Worm (Caenorhabditis elegans) whole organism, L2 larva: Measurements from ENCODE around the gene kbp-3.

Source experiments
- C34F6.9 ChIP-seq: fragments of 150-350 bp; optimal IDR thresholded peaks from 2 replicates; lab custom pipeline; 2014; ENCODE audit warnings: missing biosample characterization, missing genetic modification characterization
- F13H6.1 ChIP-seq: sonication (generic microtip); optimal IDR thresholded peaks from 2 replicates; lab custom pipeline; 2016; ENCODE audit warnings: missing genetic modification characterization, missing compliant biosample characterization
- R02D3.7 ChIP-seq: fragments of 150-350 bp; optimal IDR thresholded peaks from 2 replicates; lab custom pipeline; 2014; ENCODE audit warnings: missing biosample characterization, missing genetic modification characterization
- Y55F3AM.14 ChIP-seq: fragments of 200-800 bp; sonication (Bioruptor generic); optimal IDR thresholded peaks from 2 replicates; lab custom pipeline; 2018; ENCODE audit warnings: mild to moderate bottlenecking, missing genetic modification characterization, missing compliant biosample characterization
- alr-1 ChIP-seq: fragments of 150-350 bp; optimal IDR thresholded peaks from 2 replicates; lab custom pipeline; 2014; ENCODE audit warnings: missing biosample characterization, missing genetic modification characterization
- ama-1 ChIP-seq: fragments of 150-350 bp; optimal IDR thresholded peaks from 2 replicates; lab custom pipeline; 2018; ENCODE audit warnings: inconsistent platforms
- blmp-1 ChIP-seq: sonication (generic microtip); optimal IDR thresholded peaks from 2 replicates; lab custom pipeline; 2017; ENCODE audit warnings: missing genetic modification characterization, mild to moderate bottlenecking, missing compliant biosample characterization, antibody characterized with exemption, moderate library complexity; ENCODE audit not compliant: insufficient read depth
- ceh-16 ChIP-seq: fragments of 150-350 bp; optimal IDR thresholded peaks from 2 replicates; lab custom pipeline; 2014; ENCODE audit warnings: missing biosample characterization, missing genetic modification characterization
- crh-2 ChIP-seq: sonication (generic microtip); optimal IDR thresholded peaks from 2 replicates; lab custom pipeline; 2017; ENCODE audit warnings: missing biosample characterization, missing genetic modification characterization
- dmd-4 ChIP-seq: sonication (generic microtip); optimal IDR thresholded peaks from 2 replicates; lab custom pipeline; 2017; ENCODE audit warnings: missing biosample characterization, missing genetic modification characterization
- fos-1 ChIP-seq: fragments of 150-350 bp; optimal IDR thresholded peaks from 2 replicates; lab custom pipeline; 2014; ENCODE audit warnings: missing biosample characterization, missing genetic modification characterization
- gmeb-1 ChIP-seq: fragments of 150-350 bp; optimal IDR thresholded peaks from 2 replicates; lab custom pipeline; 2014; ENCODE audit warnings: missing biosample characterization, missing genetic modification characterization
- lin-11 ChIP-seq: fragments of 150-350 bp; sonication (generic microtip); optimal IDR thresholded peaks from 2 replicates; lab custom pipeline; 2014; ENCODE audit warnings: missing biosample characterization, missing genetic modification characterization, inconsistent platforms, mixed read lengths
- lin-39 ChIP-seq: fragments of 150-350 bp; optimal IDR thresholded peaks from 2 replicates; lab custom pipeline; 2014; ENCODE audit warnings: missing biosample characterization, missing genetic modification reagents, missing genetic modification characterization
- lsy-2 ChIP-seq, 2 experiments: fragments of 150-350 bp in 1 of 2; sonication (generic microtip) in 1 of 2; optimal IDR thresholded peaks; 2 replicates each; lab custom pipeline; 2014 to 2017; ENCODE audit warnings: missing biosample characterization in 2 of 2, missing genetic modification characterization in 2 of 2
- mab-5 ChIP-seq: fragments of 150-350 bp; optimal IDR thresholded peaks from 2 replicates; lab custom pipeline; 2014; ENCODE audit warnings: missing biosample characterization, missing genetic modification characterization
- mbf-1 ChIP-seq: sonication (generic microtip); optimal IDR thresholded peaks from 2 replicates; lab custom pipeline; 2017; ENCODE audit warnings: missing biosample characterization, missing genetic modification characterization
- mdl-1 ChIP-seq, 2 experiments: fragments of 150-350 bp in 1 of 2; sonication (generic microtip) in 1 of 2; optimal IDR thresholded peaks; 2 replicates each; lab custom pipeline; 2017; ENCODE audit warnings: missing biosample characterization in 2 of 2, missing genetic modification characterization in 2 of 2
- nhr-10 ChIP-seq: sonication (generic microtip); optimal IDR thresholded peaks from 2 replicates; lab custom pipeline; 2017; ENCODE audit warnings: missing biosample characterization, missing genetic modification characterization
- nhr-11 ChIP-seq: fragments of 150-350 bp; optimal IDR thresholded peaks from 2 replicates; lab custom pipeline; 2014; ENCODE audit warnings: missing biosample characterization, missing genetic modification characterization
- nhr-12 ChIP-seq: fragments of 150-350 bp; optimal IDR thresholded peaks from 2 replicates; lab custom pipeline; 2014; ENCODE audit warnings: missing biosample characterization, missing genetic modification characterization
- nhr-129 ChIP-seq: fragments of 150-350 bp; optimal IDR thresholded peaks from 2 replicates; lab custom pipeline; 2014; ENCODE audit warnings: missing biosample characterization, missing genetic modification characterization
- nhr-21 ChIP-seq: fragments of 150-350 bp; optimal IDR thresholded peaks from 2 replicates; lab custom pipeline; 2014; ENCODE audit warnings: missing biosample characterization, missing genetic modification characterization
- nhr-23 ChIP-seq: fragments of 150-350 bp; optimal IDR thresholded peaks from 2 replicates; lab custom pipeline; 2014; ENCODE audit warnings: missing biosample characterization, missing genetic modification reagents, missing genetic modification characterization
- nhr-237 ChIP-seq: fragments of 150-350 bp; optimal IDR thresholded peaks from 2 replicates; lab custom pipeline; 2014; ENCODE audit warnings: missing biosample characterization, missing genetic modification characterization
- nhr-25 ChIP-seq: fragments of 150-350 bp; sonication (generic microtip); optimal IDR thresholded peaks from 3 replicates; lab custom pipeline; 2014; ENCODE audit warnings: missing biosample characterization, missing genetic modification characterization
- nhr-6 ChIP-seq: fragments of 150-350 bp; optimal IDR thresholded peaks from 2 replicates; lab custom pipeline; 2014; ENCODE audit warnings: missing biosample characterization, missing genetic modification characterization
- nhr-77 ChIP-seq: fragments of 150-350 bp; optimal IDR thresholded peaks from 2 replicates; lab custom pipeline; 2014; ENCODE audit warnings: missing biosample characterization, missing genetic modification characterization
- peb-1 ChIP-seq: fragments of 150-350 bp; optimal IDR thresholded peaks from 2 replicates; lab custom pipeline; 2014; ENCODE audit warnings: missing biosample characterization, missing genetic modification characterization
- sma-3 ChIP-seq: sonication (generic microtip); optimal IDR thresholded peaks from 2 replicates; lab custom pipeline; 2016; ENCODE audit warnings: missing genetic modification reagents, missing genetic modification characterization, missing compliant biosample characterization
- snpc-4 ChIP-seq: fragments of 150-350 bp; optimal IDR thresholded peaks from 2 replicates; lab custom pipeline; 2014; ENCODE audit warnings: missing biosample characterization, missing genetic modification characterization
- unc-39 ChIP-seq: fragments of 150-350 bp; optimal IDR thresholded peaks from 2 replicates; lab custom pipeline; 2014; ENCODE audit warnings: missing biosample characterization, missing genetic modification characterization
- unc-55 ChIP-seq: fragments of 150-350 bp; sonication (generic microtip); optimal IDR thresholded peaks from 3 replicates; lab custom pipeline; 2014; ENCODE audit warnings: missing biosample characterization, missing genetic modification reagents, missing genetic modification characterization
- unc-62 ChIP-seq: fragments of 150-350 bp; optimal IDR thresholded peaks from 2 replicates; lab custom pipeline; 2014; ENCODE audit warnings: missing biosample characterization, missing genetic modification reagents, missing genetic modification characterization
- zag-1 ChIP-seq: fragments of 150-350 bp; optimal IDR thresholded peaks from 2 replicates; lab custom pipeline; 2014; ENCODE audit warnings: missing biosample characterization, missing genetic modification characterization
- ztf-1 ChIP-seq: fragments of 200-800 bp; sonication (Bioruptor generic); conservative IDR thresholded peaks from 2 replicates; pipeline ENCODE4 v1.3.6; 2022; ENCODE audit warnings: missing genetic modification characterization, missing compliant biosample characterization
- ztf-4 ChIP-seq: fragments of 150-350 bp; optimal IDR thresholded peaks from 2 replicates; lab custom pipeline; 2014; ENCODE audit warnings: missing biosample characterization, missing genetic modification characterization

kbp-3 gene

DNA sequence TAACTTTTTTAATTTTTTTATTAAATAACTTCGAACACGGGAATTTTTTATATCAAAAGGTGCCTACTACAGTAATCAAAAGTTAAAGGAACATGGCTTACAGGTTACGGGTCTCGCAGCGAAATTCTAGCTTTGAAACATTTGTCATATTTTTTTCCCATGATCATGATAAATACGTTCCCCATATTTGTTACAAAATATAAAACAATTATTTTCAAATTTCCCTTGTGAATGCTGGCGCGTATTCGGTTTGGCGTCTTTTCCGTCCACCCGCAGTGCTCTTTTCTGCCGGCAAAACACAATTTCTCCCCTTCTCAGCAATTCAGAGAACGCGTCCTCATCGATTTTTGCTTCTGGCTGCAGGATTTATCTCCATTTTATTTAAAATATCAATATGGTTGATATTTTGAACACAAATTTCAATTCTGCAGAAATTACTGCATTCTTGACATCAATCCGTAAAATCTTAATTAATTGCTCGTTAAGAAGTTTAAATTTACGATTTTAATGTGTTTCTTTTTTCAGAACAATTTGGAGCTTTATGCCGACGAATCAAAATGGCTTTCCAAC, 24.6 kb downstream of the kbp-3 start, which contains the start of gene imb-2:
TSS of gene imb-2 (plus strand) at position 520 of the 570 bp plus-strand sequence.
- no peak for TF ChIP-seq blmp-1 (tag; lab: Kevin White, UChicago)
- TF ChIP-seq nhr-11 (tag; lab: Kevin White, UChicago): no peak
- peak; percentile 80 for TF ChIP-seq unc-55
- TF ChIP-seq nhr-129 (tag; lab: Kevin White, UChicago): peak; percentile 44
- peak; percentile 18 for TF ChIP-seq fos-1 (tag; lab: Kevin White, UChicago)
- TF ChIP-seq nhr-237: no peak
- TF ChIP-seq mbf-1 (tag; lab: Kevin White, UChicago): no peak
- TF ChIP-seq lin-39 (tag; lab: Kevin White, UChicago): no peak
- peak; percentile 23 to 88 for TF ChIP-seq lsy-2 (tag; optimal IDR thresholded peaks at IDR 0.05; lab: Kevin White, UChicago)
- TF ChIP-seq mab-5 (tag; lab: Kevin White, UChicago): peak; percentile 43
- peak; percentile 6 for TF ChIP-seq snpc-4 (tag; lab: Kevin White, UChicago)
- no peak for TF ChIP-seq nhr-12 (tag; lab: Kevin White, UChicago)
- no peak for TF ChIP-seq mdl-1 (tag; optimal IDR thresholded peaks at IDR 0.05; lab: Kevin White, UChicago)
- peak; percentile 60 for TF ChIP-seq crh-2
- no peak for TF ChIP-seq nhr-23 (tag; lab: Kevin White, UChicago)
- TF ChIP-seq lin-11: peak; percentile 66
- no peak for TF ChIP-seq F13H6.1 (tag; lab: Kevin White, UChicago)
- no peak for TF ChIP-seq dmd-4 (tag; lab: Kevin White, UChicago)
- TF ChIP-seq sma-3 (GFP tag; lab: Kevin White, UChicago): no peak
- TF ChIP-seq zag-1 (tag; lab: Kevin White, UChicago): peak; percentile 45
- TF ChIP-seq C34F6.9: peak; percentile 68

DNA sequence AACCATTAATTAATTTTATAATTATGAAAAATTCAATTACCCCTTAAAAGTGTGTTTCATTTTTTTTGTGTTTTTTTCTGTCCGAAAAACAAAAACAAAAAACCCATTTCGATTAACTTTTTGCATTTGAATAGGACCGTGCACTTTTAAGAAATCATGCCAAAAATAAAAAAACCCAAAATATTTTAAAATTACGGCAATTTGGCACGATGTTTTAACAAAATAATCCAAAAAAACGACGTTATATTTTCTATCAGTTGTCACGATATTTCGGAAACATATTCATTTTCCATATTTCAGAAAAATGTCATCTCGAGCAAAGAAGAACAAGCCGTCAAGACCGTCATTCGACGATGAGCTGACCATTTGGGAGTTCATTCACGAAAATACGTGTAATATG, 28.2 kb downstream of the kbp-3 start, which contains the start of gene tebp-1:
TSS of gene tebp-1 (plus strand) at position 301 of the 400 bp plus-strand sequence.
- TF ChIP-seq R02D3.7 (tag; lab: Kevin White, UChicago) (no peak), alr-1 (tag; lab: Kevin White, UChicago) (no peak), ztf-1 (GFP tag; lab: Robert Waterston, UW) (no peak), nhr-21 (tag; lab: Kevin White, UChicago) (no peak), unc-62 (no peak), snpc-4 (tag; lab: Kevin White, UChicago) (no peak), ama-1 (no peak), nhr-25 (tag; lab: Kevin White, UChicago) (no peak), fos-1 (tag; lab: Kevin White, UChicago) (no peak), Y55F3AM.14 (GFP tag; lab: Kevin White, UChicago) (no peak), F13H6.1 (tag; lab: Kevin White, UChicago) (no peak), nhr-237 (no peak), ceh-16 (tag; lab: Kevin White, UChicago) (no peak), sma-3 (GFP tag; lab: Kevin White, UChicago) (no peak), nhr-10 (tag; lab: Kevin White, UChicago) (no peak), mdl-1 (tag; optimal IDR thresholded peaks at IDR 0.05; lab: Kevin White, UChicago) (no peak), nhr-23 (tag; lab: Kevin White, UChicago) (no peak), ztf-4 (tag; lab: Kevin White, UChicago) (no peak), peb-1 (tag; lab: Kevin White, UChicago) (no peak)

DNA sequence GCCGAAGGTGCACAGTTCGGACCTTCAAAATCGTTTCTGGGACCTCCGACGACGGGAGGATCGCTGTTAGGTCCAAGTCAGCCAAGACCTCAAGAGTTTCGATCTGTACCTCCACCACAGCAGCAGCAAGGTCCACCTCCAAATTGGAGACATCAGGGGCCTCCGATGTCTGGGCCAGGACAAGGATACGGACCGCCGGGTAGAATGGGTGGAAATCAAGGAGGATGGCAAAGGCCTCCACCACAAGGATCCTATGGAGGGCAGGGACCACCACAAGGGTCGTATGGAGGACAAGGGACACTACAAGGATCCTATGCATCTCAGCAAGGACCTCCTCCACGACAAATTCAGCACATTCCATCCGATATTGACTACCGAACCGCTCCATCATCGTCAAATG, 29.2 kb downstream of the kbp-3 start:
- no peak for TF ChIP-seq ztf-1 (GFP tag; lab: Robert Waterston, UW)
- no peak for TF ChIP-seq nhr-237
- TF ChIP-seq nhr-77 (tag; lab: Kevin White, UChicago): no peak
- no peak for TF ChIP-seq nhr-21 (tag; lab: Kevin White, UChicago)

DNA sequence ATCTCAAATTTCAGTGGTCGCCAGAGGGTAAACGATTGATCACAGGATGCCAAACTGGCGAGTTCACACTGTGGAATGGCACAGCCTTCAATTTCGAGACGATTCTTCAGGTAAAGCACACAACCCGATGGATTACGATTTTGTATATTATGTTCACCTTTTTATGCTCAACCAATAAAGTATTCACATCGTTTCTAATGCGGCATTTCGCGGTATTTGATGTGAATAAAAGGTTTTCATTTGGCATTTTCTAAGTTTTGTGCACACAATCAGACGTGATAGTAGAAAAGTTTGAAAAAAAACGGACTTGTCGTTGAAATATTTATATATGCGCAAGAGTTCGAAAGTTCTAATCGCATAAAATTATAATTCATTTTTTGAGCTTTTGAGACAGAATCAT, 30.9 kb downstream of the kbp-3 start:
- TF ChIP-seq nhr-12 (tag; lab: Kevin White, UChicago) (no peak), lin-39 (tag; lab: Kevin White, UChicago) (no peak), nhr-23 (tag; lab: Kevin White, UChicago) (no peak), nhr-77 (tag; lab: Kevin White, UChicago) (no peak), mab-5 (tag; lab: Kevin White, UChicago) (no peak), R02D3.7 (tag; lab: Kevin White, UChicago) (no peak), nhr-237 (no peak), ztf-4 (tag; lab: Kevin White, UChicago) (no peak), nhr-6 (no peak), sma-3 (GFP tag; lab: Kevin White, UChicago) (no peak), unc-62 (no peak), peb-1 (tag; lab: Kevin White, UChicago) (no peak), gmeb-1 (tag; lab: Kevin White, UChicago) (no peak), unc-39 (tag; lab: Kevin White, UChicago) (no peak), dmd-4 (tag; lab: Kevin White, UChicago) (no peak), blmp-1 (tag; lab: Kevin White, UChicago) (no peak)
